Fruit fly (Drosophila melanogaster) whole organism, pupa: ENCODE measurements around the gene CG16957.

Experiments
- CG10348 ChIP-seq: fragments of 200-800 bp; sonication (Bioruptor generic); IDR thresholded peaks from 2 replicates; pipeline ENCODE4 v1.3.6; 2022; ENCODE audit warnings: missing biosample characterization, missing genetic modification characterization
- CG12605 ChIP-seq: fragments of 200-800 bp; sonication (Bioruptor generic); IDR thresholded peaks from 2 replicates; pipeline ENCODE4 v1.3.6; 2022; ENCODE audit warnings: missing biosample characterization, missing genetic modification characterization
- CG13204 ChIP-seq: fragments of 200-800 bp; sonication (Bioruptor generic); optimal IDR thresholded peaks from 2 replicates; lab custom pipeline; 2018; ENCODE audit warnings: missing biosample characterization, mild to moderate bottlenecking, missing genetic modification characterization, moderate library complexity
- CG14655 ChIP-seq: fragments of 200-800 bp; sonication (Bioruptor generic); optimal IDR thresholded peaks from 3 replicates; lab custom pipeline; 2017; ENCODE audit warnings: mild to moderate bottlenecking, missing biosample characterization, missing genetic modification reagents, missing genetic modification characterization
- CG15710 ChIP-seq: fragments of 200-800 bp; sonication (Bioruptor generic); optimal IDR thresholded peaks from 2 replicates; lab custom pipeline; 2018; ENCODE audit warnings: missing biosample characterization, mild to moderate bottlenecking, missing genetic modification characterization, moderate library complexity
- CG17806 ChIP-seq: fragments of 200-800 bp; sonication (Bioruptor generic); optimal IDR thresholded peaks from 2 replicates; lab custom pipeline; 2018; ENCODE audit warnings: missing biosample characterization, mild to moderate bottlenecking, missing genetic modification characterization, moderate library complexity
- CG32121 ChIP-seq: fragments of 200-800 bp; sonication (Bioruptor generic); IDR thresholded peaks from 2 replicates; pipeline ENCODE4 v1.3.6; 2022; ENCODE audit warnings: missing biosample characterization, missing genetic modification characterization
- CG34367 ChIP-seq: fragments of 200-800 bp; sonication (Bioruptor generic); optimal IDR thresholded peaks from 2 replicates; lab custom pipeline; 2018; ENCODE audit warnings: missing biosample characterization, mild to moderate bottlenecking, missing genetic modification characterization
- CG4496 ChIP-seq: fragments of 200-800 bp; sonication (Bioruptor generic); IDR thresholded peaks from 3 replicates; pipeline ENCODE4 v1.3.6; 2022; ENCODE audit warnings: missing biosample characterization, missing genetic modification characterization
- CG8159 ChIP-seq: fragments of 200-800 bp; sonication (Bioruptor generic); optimal IDR thresholded peaks from 3 replicates; lab custom pipeline; 2018; ENCODE audit warnings: missing biosample characterization, mild to moderate bottlenecking, missing genetic modification characterization, moderate library complexity
- CG8301 ChIP-seq: fragments of 200-800 bp; sonication (Bioruptor generic); optimal IDR thresholded peaks from 2 replicates; lab custom pipeline; 2018; ENCODE audit warnings: missing biosample characterization, mild to moderate bottlenecking, missing genetic modification characterization
- CG9948 ChIP-seq: fragments of 200-800 bp; sonication (Bioruptor generic); optimal IDR thresholded peaks from 2 replicates; lab custom pipeline; 2018; ENCODE audit warnings: missing biosample characterization, mild to moderate bottlenecking, missing genetic modification characterization, moderate library complexity
- D1 ChIP-seq: fragments of 200-800 bp; sonication (Bioruptor generic); optimal IDR thresholded peaks from 2 replicates; lab custom pipeline; 2018; ENCODE audit warnings: missing biosample characterization, mild to moderate bottlenecking, missing genetic modification characterization, moderate library complexity
- EcR ChIP-seq: fragments of 200-800 bp; sonication (Bioruptor generic); optimal IDR thresholded peaks from 3 replicates; lab custom pipeline; 2019; ENCODE audit warnings: missing biosample characterization, missing genetic modification characterization, mild to moderate bottlenecking, moderate library complexity, missing genetic modification reagents
- Ets98B ChIP-seq: fragments of 200-800 bp; sonication (Bioruptor generic); IDR thresholded peaks from 2 replicates; pipeline ENCODE4 v1.3.6; 2022; ENCODE audit warnings: missing biosample characterization, missing genetic modification characterization
- Pif1A ChIP-seq: fragments of 200-800 bp; sonication (Bioruptor generic); optimal IDR thresholded peaks from 3 replicates; lab custom pipeline; 2016; ENCODE audit warnings: missing biosample characterization, missing genetic modification characterization
- Pif1B ChIP-seq: fragments of 200-800 bp; sonication (Bioruptor generic); optimal IDR thresholded peaks from 3 replicates; lab custom pipeline; 2016; ENCODE audit warnings: missing biosample characterization, missing genetic modification characterization
- Snoo ChIP-seq: fragments of 200-800 bp; sonication (Bioruptor generic); optimal IDR thresholded peaks from 3 replicates; lab custom pipeline; 2017; ENCODE audit warnings: missing biosample characterization, mild to moderate bottlenecking, missing genetic modification characterization, inconsistent platforms
- fd96Ca ChIP-seq: fragments of 200-800 bp; sonication (Bioruptor generic); IDR thresholded peaks from 3 replicates; pipeline ENCODE4 v1.3.6; 2022; ENCODE audit warnings: missing biosample characterization, missing genetic modification characterization
- gl ChIP-seq: fragments of 200-800 bp; sonication (Bioruptor generic); optimal IDR thresholded peaks from 2 replicates; lab custom pipeline; 2018; ENCODE audit warnings: missing biosample characterization, mild to moderate bottlenecking, missing genetic modification characterization
- rn ChIP-seq: fragments of 200-800 bp; sonication (Bioruptor generic); IDR thresholded peaks from 2 replicates; pipeline ENCODE4 v1.3.6; 2022; ENCODE audit warnings: missing biosample characterization, missing genetic modification characterization

The CG16957 gene

DNA sequence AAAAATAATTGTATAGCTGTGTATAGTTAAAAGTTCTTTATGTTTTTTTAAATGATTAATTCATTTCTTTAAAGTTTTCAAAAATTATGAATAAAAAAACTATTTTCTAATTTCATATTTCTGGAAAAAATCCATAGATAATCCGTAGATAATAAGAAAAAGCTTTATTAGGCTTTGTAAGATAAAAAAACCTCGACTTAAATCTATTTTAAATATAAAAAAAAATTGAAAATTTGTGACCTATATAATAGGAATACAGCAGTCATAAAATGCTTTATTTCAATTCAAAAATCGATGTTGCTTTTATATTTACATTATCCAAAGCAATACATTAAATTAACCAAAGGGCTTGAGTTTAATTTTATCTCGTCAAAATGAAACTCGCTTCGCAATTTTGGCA, 16.2 kb upstream of the CG16957 start, which contains the start of gene Flad2:
Gene Flad2 (plus strand): TSS at position 301 of the 400 bp plus-strand sequence.
- TF ChIP-seq CG10348 (GFP tag; lab: Robert Waterston, UW) = no peak
- TF ChIP-seq CG13204 (GFP tag; lab: Kevin White, UChicago) = no peak
- TF ChIP-seq CG8159 (tag; lab: Kevin White, UChicago) = no peak
- no peak for TF ChIP-seq EcR
- no peak for TF ChIP-seq CG12605 (GFP tag; lab: Robert Waterston, UW)
- TF ChIP-seq CG14655 (GFP tag; lab: Kevin White, UChicago) = no peak
- no peak for TF ChIP-seq Pif1B
- no peak for TF ChIP-seq CG15710 (tag; lab: Kevin White, UChicago)
- TF ChIP-seq CG34367 (tag; lab: Kevin White, UChicago) = no peak
- TF ChIP-seq Ets98B = no peak
- TF ChIP-seq gl (tag; lab: Kevin White, UChicago) = no peak
- no peak for TF ChIP-seq CG4496 (GFP tag; lab: Robert Waterston, UW)
- no peak for TF ChIP-seq CG9948 (tag; lab: Kevin White, UChicago)
- no peak for TF ChIP-seq CG8301 (tag; lab: Kevin White, UChicago)
- no peak for TF ChIP-seq D1 (tag; lab: Kevin White, UChicago)
- no peak for TF ChIP-seq rn (GFP tag; lab: Robert Waterston, UW)

DNA sequence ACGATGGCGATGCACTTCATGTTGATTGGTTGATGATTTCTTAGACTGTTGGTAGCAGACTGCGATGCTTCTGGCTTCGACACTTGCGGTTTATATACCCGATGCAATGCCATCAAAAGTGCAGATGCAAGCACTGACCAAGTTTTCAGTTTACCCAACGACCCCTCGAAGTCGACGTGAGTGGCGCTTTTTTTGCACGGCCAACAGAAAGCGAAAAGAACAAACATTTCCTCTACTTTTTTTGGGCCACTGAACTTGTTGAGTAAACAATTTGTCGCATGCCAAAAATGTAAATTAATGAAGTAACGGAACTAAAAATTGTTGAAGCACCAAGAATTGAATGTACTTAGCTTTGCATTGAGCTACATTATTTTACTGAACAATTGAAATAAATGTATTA, 15.6 kb upstream of the CG16957 start, which contains the start of gene Vm34Ca:
Gene Vm34Ca (minus strand): TSS at position 66 of the 400 bp plus-strand sequence.
- TF ChIP-seq fd96Ca = no peak
- TF ChIP-seq gl (tag; lab: Kevin White, UChicago) = no peak
- TF ChIP-seq CG9948 (tag; lab: Kevin White, UChicago) = no peak
- TF ChIP-seq Pif1A (GFP tag; lab: Kevin White, UChicago) = no peak
- no peak for TF ChIP-seq CG12605 (GFP tag; lab: Robert Waterston, UW)
- TF ChIP-seq Snoo (tag; lab: Kevin White, UChicago) = no peak
- TF ChIP-seq CG13204 (GFP tag; lab: Kevin White, UChicago) = no peak
- TF ChIP-seq Ets98B = no peak
- TF ChIP-seq CG8159 (tag; lab: Kevin White, UChicago) = no peak
- no peak for TF ChIP-seq D1 (tag; lab: Kevin White, UChicago)
- no peak for TF ChIP-seq CG15710 (tag; lab: Kevin White, UChicago)
- TF ChIP-seq CG34367 (tag; lab: Kevin White, UChicago) = no peak
- no peak for TF ChIP-seq rn (GFP tag; lab: Robert Waterston, UW)
- TF ChIP-seq CG4496 (GFP tag; lab: Robert Waterston, UW) = no peak
- no peak for TF ChIP-seq CG14655 (GFP tag; lab: Kevin White, UChicago)
- no peak for TF ChIP-seq Pif1B

DNA sequence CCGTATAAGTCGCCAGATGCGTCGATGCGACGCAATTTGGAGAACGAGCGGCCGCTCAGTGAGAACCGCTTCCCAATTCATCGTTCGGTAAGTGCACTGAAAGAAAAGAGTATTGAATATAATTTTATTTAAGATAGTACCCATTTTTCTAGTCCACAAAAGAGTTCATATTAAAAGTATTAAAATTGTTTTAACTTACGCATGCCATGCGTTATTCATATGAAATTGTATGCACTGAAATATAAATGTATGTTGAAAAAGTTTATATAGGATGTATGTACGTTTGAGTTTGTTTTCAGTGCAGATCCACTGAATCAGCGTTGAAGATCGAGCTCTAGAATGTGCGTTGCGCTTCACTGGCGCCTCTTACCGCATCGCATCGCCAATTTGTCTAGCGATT, 3.6 kb upstream of the CG16957 start:
- TF ChIP-seq CG32121 (GFP tag; lab: Robert Waterston, UW) = 0 out of 2 replicates have a peak, but pooled peaks have one; percentile 26
- 0 out of 3 replicates have a peak, but pooled peaks have one; percentile 29 for TF ChIP-seq CG4496 (GFP tag; lab: Robert Waterston, UW)
- TF ChIP-seq gl (tag; lab: Kevin White, UChicago) = no peak
- peak; percentile 27 for TF ChIP-seq Pif1A (GFP tag; lab: Kevin White, UChicago)
- no peak for TF ChIP-seq Pif1B
- peak; percentile 2 for TF ChIP-seq CG9948 (tag; lab: Kevin White, UChicago)
- TF ChIP-seq CG8301 (tag; lab: Kevin White, UChicago) = peak; percentile 35
- peak; percentile 41 for TF ChIP-seq CG14655 (GFP tag; lab: Kevin White, UChicago)

DNA sequence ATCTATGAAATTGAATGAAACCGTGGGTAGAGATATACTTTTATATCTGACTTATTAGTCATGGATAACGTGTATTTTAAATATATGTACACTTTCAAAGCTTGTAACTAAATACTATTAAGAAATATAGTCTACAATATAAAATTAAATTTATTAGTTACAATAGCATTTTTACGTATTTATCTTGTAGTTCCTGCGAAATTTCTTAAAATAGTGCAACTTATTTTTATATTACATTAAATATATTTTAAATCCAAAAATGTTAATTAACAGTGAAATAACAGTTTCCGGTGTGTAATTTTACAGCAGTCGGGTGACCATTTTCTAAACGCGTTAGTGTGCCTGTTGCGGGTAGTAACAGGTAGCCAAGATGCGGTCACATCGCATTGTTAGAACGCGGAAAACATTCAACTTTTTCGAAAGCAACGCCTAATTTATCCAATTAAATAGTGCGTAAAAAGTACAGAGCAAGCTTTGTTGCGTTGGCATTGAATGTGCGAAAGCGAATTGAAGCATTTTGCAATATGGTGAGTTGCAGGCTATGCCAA, 2.7 kb upstream of the CG16957 start, which contains the start of the genes CG10859 and CG7110:
Gene CG10859 (minus strand): TSS at position 51 of the 548 bp plus-strand sequence.
Gene CG7110 (plus strand): TSS at position 378 of the 548 bp plus-strand sequence.
- TF ChIP-seq CG17806 (tag; lab: Kevin White, UChicago) (no peak), gl (tag; lab: Kevin White, UChicago) (no peak), rn (GFP tag; lab: Robert Waterston, UW) (no peak), CG32121 (GFP tag; lab: Robert Waterston, UW) (no peak), CG34367 (tag; lab: Kevin White, UChicago) (peak; percentile 10), fd96Ca (no peak), Snoo (tag; lab: Kevin White, UChicago) (peak; percentile 49), CG15710 (tag; lab: Kevin White, UChicago) (no peak), CG8301 (tag; lab: Kevin White, UChicago) (no peak), Ets98B (no peak), EcR (no peak), CG13204 (GFP tag; lab: Kevin White, UChicago) (no peak), CG8159 (tag; lab: Kevin White, UChicago) (no peak)
- TF ChIP-seq, all 21 proteins: peak for 2

DNA sequence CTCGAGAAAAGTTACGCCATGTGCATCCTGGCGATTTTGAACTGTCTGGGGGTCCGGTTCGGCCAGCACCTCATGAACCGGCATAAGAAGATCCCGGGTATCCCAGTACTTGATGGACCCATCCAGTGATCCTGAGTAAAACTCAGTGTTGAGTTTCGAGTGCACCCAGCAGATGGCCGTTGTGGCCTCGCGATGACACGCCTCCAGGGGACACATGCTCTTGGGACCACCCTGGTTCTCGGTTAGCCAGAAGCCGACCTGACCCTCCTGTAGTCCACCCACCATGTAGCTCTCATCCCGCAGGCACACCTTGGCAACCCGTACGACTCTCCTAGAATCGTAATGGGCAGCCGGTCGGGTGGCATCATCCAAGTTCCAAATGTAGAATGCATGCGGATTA, 1.4 kb upstream of the CG16957 start:
- TF ChIP-seq CG12605 (GFP tag; lab: Robert Waterston, UW) = no peak
- TF ChIP-seq CG4496 (GFP tag; lab: Robert Waterston, UW) = no peak
- no peak for TF ChIP-seq Ets98B
- TF ChIP-seq CG17806 (tag; lab: Kevin White, UChicago) = no peak
- no peak for TF ChIP-seq CG8159 (tag; lab: Kevin White, UChicago)
- no peak for TF ChIP-seq Pif1A (GFP tag; lab: Kevin White, UChicago)
- no peak for TF ChIP-seq CG9948 (tag; lab: Kevin White, UChicago)
- TF ChIP-seq D1 (tag; lab: Kevin White, UChicago) = no peak

DNA sequence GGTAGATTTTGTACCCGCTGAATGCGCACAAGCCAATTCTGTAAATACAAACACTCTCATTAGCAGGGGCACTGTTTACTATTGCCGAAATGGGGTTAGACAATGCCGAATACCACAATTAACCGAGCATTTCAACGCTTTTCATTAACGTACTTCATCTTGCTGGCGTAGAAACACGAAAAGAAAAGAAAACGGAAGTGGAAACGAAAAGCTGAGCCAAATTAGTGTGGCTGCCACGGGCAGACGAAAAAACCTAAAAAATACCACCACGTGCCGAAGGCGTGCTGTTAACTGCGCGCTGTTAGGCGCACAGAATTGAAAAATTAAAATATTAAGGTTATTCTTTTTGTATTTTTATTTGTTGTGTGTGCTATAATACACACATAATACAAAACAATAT, 1.1 kb downstream of the CG16957 start, which contains the start of gene RpL24:
Gene RpL24 (minus strand): TSS at position 229 of the 400 bp plus-strand sequence.
- TF ChIP-seq gl (tag; lab: Kevin White, UChicago) (peak; percentile 80), Ets98B (peak; percentile 80), Pif1A (GFP tag; lab: Kevin White, UChicago) (peak; percentile 89), CG14655 (GFP tag; lab: Kevin White, UChicago) (no peak), fd96Ca (peak; percentile 63; the same call in 1 of the 3 replicates), CG8159 (tag; lab: Kevin White, UChicago) (peak; percentile 66), CG17806 (tag; lab: Kevin White, UChicago) (peak; percentile 25), CG12605 (GFP tag; lab: Robert Waterston, UW) (peak; percentile 81), CG13204 (GFP tag; lab: Kevin White, UChicago) (no peak), CG9948 (tag; lab: Kevin White, UChicago) (peak; percentile 8), EcR (no peak), CG32121 (GFP tag; lab: Robert Waterston, UW) (peak; percentile 62; the same call in 1 of the 2 replicates), CG10348 (GFP tag; lab: Robert Waterston, UW) (no peak), Pif1B (peak; percentile 84), D1 (tag; lab: Kevin White, UChicago) (no peak), CG15710 (tag; lab: Kevin White, UChicago) (peak; percentile 70), CG4496 (GFP tag; lab: Robert Waterston, UW) (peak; percentile 92), CG34367 (tag; lab: Kevin White, UChicago) (peak; percentile 82), CG8301 (tag; lab: Kevin White, UChicago) (peak; percentile 59), rn (GFP tag; lab: Robert Waterston, UW) (peak; percentile 62; the same call in 1 of the 2 replicates), Snoo (tag; lab: Kevin White, UChicago) (peak; percentile 95)
